Worm (Caenorhabditis elegans): ENCODE data around the gene T03F6.9.
"Not testable (repeated sequence)": the region's sequence is repeated elsewhere in the genome, so short reads cannot be mapped to it uniquely, and the experiment has no call there.

T03F6.9 gene

DNA sequence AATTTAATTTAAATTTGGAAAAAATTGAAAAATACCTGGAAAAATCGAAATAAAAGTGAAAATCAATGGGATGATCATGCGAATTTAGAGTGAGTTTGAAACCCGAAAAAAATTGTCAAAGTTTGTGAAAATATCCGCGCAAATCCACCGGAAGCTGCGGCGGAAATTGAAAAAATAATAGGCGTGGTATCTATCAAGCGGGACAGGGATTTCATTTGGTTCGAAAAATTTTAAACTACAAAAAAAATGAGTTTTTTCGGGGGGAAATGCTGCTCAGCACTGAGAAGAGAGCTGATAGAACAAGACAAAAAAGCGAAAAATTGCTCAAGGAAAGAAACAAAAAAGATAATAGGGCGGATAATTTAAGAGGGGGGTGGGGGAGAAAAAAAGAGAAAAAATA, at the start of gene T03F6.9:
Gene T03F6.9 (minus strand): TSS at position 101 of the 400 bp plus-strand sequence.
- TF ChIP-seq W03F9.2 (tag; optimal IDR thresholded peaks at IDR 0.05) (no peak), him-1 (tag; optimal IDR thresholded peaks at IDR 0.05) (no peak), dao-5 (tag; optimal IDR thresholded peaks at IDR 0.05) (no peak)

DNA sequence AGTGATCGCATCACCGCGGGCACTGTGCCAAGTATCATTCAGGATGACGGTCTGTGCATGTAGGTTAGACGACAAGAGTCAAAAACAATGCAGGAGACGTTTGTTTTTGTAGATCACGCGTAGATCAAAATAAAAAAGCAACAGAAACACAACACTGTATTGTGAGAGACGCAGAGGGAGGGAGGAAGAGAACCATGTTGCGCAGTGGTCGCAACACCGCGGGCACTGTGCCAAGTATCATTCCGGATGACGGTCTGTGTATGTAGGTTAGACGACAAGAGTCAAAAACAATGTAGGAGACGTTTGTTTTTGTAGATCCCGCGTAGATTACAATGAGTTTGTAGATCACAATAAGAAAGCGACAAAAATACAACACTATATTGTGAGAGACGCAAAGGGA, 48.1 kb upstream of the T03F6.9 start:
- TF ChIP-seq dao-5 (tag; optimal IDR thresholded peaks at IDR 0.05) (no peak), him-1 (tag; optimal IDR thresholded peaks at IDR 0.05) (no peak), W03F9.2 (tag; optimal IDR thresholded peaks at IDR 0.05) (no peak)

- no peak for TF ChIP-seq dao-5 (tag; optimal IDR thresholded peaks at IDR 0.05)
- no peak for TF ChIP-seq him-1 (tag; optimal IDR thresholded peaks at IDR 0.05)
- no peak for TF ChIP-seq W03F9.2 (tag; optimal IDR thresholded peaks at IDR 0.05)
Observed at ce11 chrIII:13411202-13411601, 40.3 kb upstream of the T03F6.9 start.

DNA sequence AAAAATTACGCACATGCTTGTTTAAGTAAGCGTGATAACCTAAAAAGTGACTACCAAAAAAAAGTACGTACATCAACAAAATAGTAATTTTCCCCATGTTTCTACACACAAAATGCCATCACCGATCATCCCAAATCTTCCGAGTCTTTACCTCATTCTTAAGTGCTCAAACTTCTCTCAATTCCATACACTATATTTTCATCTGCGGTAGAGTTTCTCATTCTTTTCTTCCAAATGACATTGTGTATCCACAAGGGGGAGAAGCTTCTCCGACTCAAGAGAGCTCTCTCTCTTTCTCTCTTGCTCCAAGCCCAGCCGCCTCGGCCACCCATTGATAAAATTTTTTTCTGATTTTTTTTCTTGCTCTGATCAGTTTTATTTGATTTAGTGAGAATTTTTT, 38.6 kb upstream of the T03F6.9 start, which contains the start of gene myo-6:
Gene myo-6 (plus strand): TSS at position 301 of the 400 bp plus-strand sequence.
- TF ChIP-seq W03F9.2 (tag; optimal IDR thresholded peaks at IDR 0.05) (no peak), dao-5 (tag; optimal IDR thresholded peaks at IDR 0.05) (no peak), him-1 (tag; optimal IDR thresholded peaks at IDR 0.05) (no peak)

DNA sequence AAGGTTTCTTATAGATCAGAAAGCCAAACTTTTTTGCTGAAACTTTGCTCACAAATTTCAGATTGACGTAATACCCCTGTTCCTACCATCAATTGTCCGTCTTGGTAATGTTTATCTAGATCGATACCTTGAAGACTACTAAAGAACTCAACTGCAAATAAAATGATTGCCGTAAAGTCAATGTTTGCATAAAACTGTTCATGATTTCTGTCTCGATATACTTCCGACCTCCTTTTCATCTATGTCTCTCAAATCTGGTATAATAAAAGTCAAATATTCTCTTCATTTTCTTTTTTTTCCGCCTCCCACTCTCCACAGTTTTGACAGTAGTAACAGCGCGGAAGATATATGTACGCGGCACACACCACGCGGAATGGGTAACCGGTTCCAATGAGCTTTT, 34.6 kb upstream of the T03F6.9 start, which contains the start of gene nas-1:
Gene nas-1 (plus strand): TSS at position 301 of the 400 bp plus-strand sequence.
- TF ChIP-seq W03F9.2 (tag; optimal IDR thresholded peaks at IDR 0.05) (no peak), dao-5 (tag; optimal IDR thresholded peaks at IDR 0.05) (no peak)

ce11 chrIII:13404418-13404817, 33.5 kb upstream of the T03F6.9 start, which contains the start of gene ttr-52:
ttr-52 (plus strand) TSS chrIII:13404718.
- TF ChIP-seq him-1 (tag; optimal IDR thresholded peaks at IDR 0.05), result no peak
- no peak for TF ChIP-seq W03F9.2 (tag; optimal IDR thresholded peaks at IDR 0.05)
- TF ChIP-seq dao-5 (tag; optimal IDR thresholded peaks at IDR 0.05), result no peak

- no peak for TF ChIP-seq dao-5 (tag; optimal IDR thresholded peaks at IDR 0.05)
- TF ChIP-seq W03F9.2 (tag; optimal IDR thresholded peaks at IDR 0.05), result no peak
- no peak for TF ChIP-seq him-1 (tag; optimal IDR thresholded peaks at IDR 0.05)
Observed at ce11 chrIII:13402934-13403333, 32.1 kb upstream of the T03F6.9 start, which contains the start of gene mig-18. mig-18 (plus strand) TSS chrIII:13403234.

- TF ChIP-seq W03F9.2, him-1, dao-5 (tag; optimal IDR thresholded peaks at IDR 0.05): not testable (repeated sequence)
Observed at ce11 chrIII:13401673-13402258, 30.9 kb upstream of the T03F6.9 start, which contains the start of the genes srlf-9 and srlf-10. srlf-9 (minus strand) TSS chrIII:13401773. srlf-10 (plus strand) TSS chrIII:13402208.

- no peak for TF ChIP-seq him-1 (tag; optimal IDR thresholded peaks at IDR 0.05)
- no peak for TF ChIP-seq W03F9.2 (tag; optimal IDR thresholded peaks at IDR 0.05)
- TF ChIP-seq dao-5 (tag; optimal IDR thresholded peaks at IDR 0.05), result no peak
Observed at ce11 chrIII:13395262-13395661, 24.4 kb upstream of the T03F6.9 start, which contains the start of gene F11F1.1. F11F1.1 (plus strand) TSS chrIII:13395562.

DNA sequence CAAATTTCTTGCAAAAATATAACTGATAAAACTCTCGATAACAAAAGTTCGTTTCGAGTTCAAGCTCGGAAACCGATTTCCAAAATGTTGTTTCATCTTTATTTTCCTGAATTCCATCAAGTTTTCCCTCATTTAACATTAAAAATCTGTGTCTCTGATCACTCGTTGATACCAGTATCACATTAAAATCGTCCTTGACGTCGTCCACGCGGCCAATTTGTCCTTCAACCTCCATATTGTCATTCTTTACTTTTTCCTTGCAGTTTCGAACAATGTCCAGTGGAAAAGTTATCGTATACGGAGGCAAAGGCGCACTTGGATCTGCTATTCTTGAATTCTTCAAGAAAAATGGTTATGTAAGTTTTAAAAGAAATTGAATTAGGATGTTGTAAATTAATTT, 22.8 kb upstream of the T03F6.9 start, which contains the start of gene qdpr-1:
Gene qdpr-1 (plus strand): TSS at position 264 of the 400 bp plus-strand sequence.
- TF ChIP-seq him-1 (tag; optimal IDR thresholded peaks at IDR 0.05), result no peak

- no peak for TF ChIP-seq dao-5 (tag; optimal IDR thresholded peaks at IDR 0.05)
- TF ChIP-seq W03F9.2 (tag; optimal IDR thresholded peaks at IDR 0.05), result no peak
- TF ChIP-seq him-1 (tag; optimal IDR thresholded peaks at IDR 0.05), result no peak
Observed at ce11 chrIII:13393239-13393638, 22.4 kb upstream of the T03F6.9 start, which contains the start of gene dnj-17. dnj-17 (minus strand) TSS chrIII:13393339.

ce11 chrIII:13390789-13391188, 19.9 kb upstream of the T03F6.9 start:
- TF ChIP-seq him-1 (tag; optimal IDR thresholded peaks at IDR 0.05) (no peak), dao-5 (tag; optimal IDR thresholded peaks at IDR 0.05) (no peak), W03F9.2 (tag; optimal IDR thresholded peaks at IDR 0.05) (no peak)

DNA sequence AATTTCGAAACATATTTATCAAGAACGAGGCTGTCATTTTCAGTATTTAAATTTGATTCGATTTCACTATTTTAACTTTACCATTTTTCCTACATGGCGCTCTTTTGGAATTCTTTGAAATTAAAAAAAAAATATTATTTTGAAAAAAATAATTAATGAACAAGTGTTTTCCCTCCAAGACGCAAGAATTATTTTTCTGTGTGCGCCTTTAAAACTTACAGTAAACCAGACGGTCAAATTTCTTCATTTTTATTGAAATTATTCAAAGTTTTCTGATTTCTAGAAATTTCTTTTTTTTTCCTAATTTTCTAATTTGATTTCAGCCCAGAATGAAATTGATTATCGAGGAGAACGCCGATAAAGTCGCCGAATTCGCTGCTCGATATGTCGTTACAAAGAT, 18.2 kb upstream of the T03F6.9 start, which contains the start of gene T03F6.3:
Gene T03F6.3 (plus strand): TSS at position 318 of the 400 bp plus-strand sequence.
- TF ChIP-seq him-1 (tag; optimal IDR thresholded peaks at IDR 0.05), result no peak
- no peak for TF ChIP-seq W03F9.2 (tag; optimal IDR thresholded peaks at IDR 0.05)

- no peak for TF ChIP-seq him-1 (tag; optimal IDR thresholded peaks at IDR 0.05)
- TF ChIP-seq W03F9.2 (tag; optimal IDR thresholded peaks at IDR 0.05), result no peak
- TF ChIP-seq dao-5 (tag; optimal IDR thresholded peaks at IDR 0.05), result no peak
Observed at ce11 chrIII:13388621-13389020, 17.7 kb upstream of the T03F6.9 start.

DNA sequence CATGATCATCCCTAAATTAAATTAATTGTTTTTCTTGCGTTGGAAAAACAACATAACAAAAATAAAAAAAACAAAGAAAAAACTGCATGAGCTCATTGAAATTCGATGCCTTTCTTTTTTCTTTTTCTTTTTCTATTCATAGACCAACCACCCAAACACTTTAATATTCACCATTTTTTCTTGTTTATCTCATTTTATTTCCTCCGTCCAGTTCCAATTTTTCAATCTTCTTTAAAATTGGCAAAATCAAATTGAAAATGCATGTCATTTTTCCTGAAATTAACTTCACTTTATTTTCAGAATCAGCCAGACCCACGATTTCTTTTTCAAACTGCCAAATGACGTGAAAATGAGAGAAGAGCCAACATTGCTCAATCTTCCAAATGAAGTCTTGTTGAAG, 15.0 kb upstream of the T03F6.9 start, which contains the start of gene T03F6.4:
Gene T03F6.4 (plus strand): TSS at position 301 of the 400 bp plus-strand sequence.
- no peak for TF ChIP-seq him-1 (tag; optimal IDR thresholded peaks at IDR 0.05)
- TF ChIP-seq dao-5 (tag; optimal IDR thresholded peaks at IDR 0.05), result no peak
- no peak for TF ChIP-seq W03F9.2 (tag; optimal IDR thresholded peaks at IDR 0.05)
